Worm (Caenorhabditis elegans) whole organism, L3 larva: ENCODE data around the gene afmd-1.

Source experiments
- ama-1 ChIP-seq: fragments of 150-350 bp; optimal IDR thresholded peaks from 2 replicates; lab custom pipeline; 2018
- ceh-82 ChIP-seq: fragments of 150-350 bp; optimal IDR thresholded peaks from 2 replicates; lab custom pipeline; 2014; ENCODE audit warnings: missing biosample characterization, missing genetic modification characterization
- ceh-9 ChIP-seq: sonication (generic microtip); optimal IDR thresholded peaks from 2 replicates; lab custom pipeline; 2018; ENCODE audit warnings: missing biosample characterization, missing genetic modification characterization
- elt-2 ChIP-seq: sonication (generic microtip); optimal IDR thresholded peaks from 2 replicates; lab custom pipeline; 2016; ENCODE audit warnings: missing genetic modification reagents, mild to moderate bottlenecking, missing genetic modification characterization, missing compliant biosample characterization
- skn-1 ChIP-seq: fragments of 150-350 bp; optimal IDR thresholded peaks from 2 replicates; lab custom pipeline; 2014; ENCODE audit warnings: missing biosample characterization, missing genetic modification characterization
- unc-62 ChIP-seq: fragments of 150-350 bp; sonication (generic microtip); optimal IDR thresholded peaks from 4 replicates; lab custom pipeline; 2014; ENCODE audit warnings: missing biosample characterization, missing genetic modification reagents, missing genetic modification characterization

DNA sequence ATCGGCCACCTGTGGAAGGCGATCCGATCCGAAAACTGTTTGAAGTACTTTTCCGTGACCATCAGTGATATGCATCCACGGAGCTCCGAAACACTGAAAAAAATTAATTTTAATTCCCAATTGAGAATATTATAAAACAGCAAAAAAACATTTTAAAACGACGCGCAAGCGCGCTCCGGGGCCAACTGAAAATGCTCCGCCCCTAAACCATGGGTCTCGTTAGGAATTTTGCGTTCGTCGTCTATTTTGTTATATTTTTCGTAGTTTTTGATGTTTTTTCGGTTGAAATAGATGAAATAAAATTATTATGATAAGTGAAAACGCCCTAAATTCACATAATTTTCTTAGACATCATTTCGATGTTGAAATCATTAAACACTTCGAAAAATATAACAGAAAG lies 3.5 kb upstream of the afmd-1 start:
- TF ChIP-seq skn-1 (no peak), ceh-9 (tag; lab: Kevin White, UChicago) (no peak), unc-62 (GFP tag; lab: Kevin White, UChicago) (peak; percentile 48), elt-2 (tag; lab: Kevin White, UChicago) (no peak), ceh-82 (no peak), ama-1 (lab: Kevin White, UChicago) (no peak)
